Worm (Caenorhabditis elegans) whole organism, young adult: ENCODE data around the gene srw-77.

Source experiments
- B0261.1 ChIP-seq: sonication (generic microtip); optimal IDR thresholded peaks from 2 replicates; lab custom pipeline; 2016; ENCODE audit warnings: mild to moderate bottlenecking, missing genetic modification characterization, moderate library complexity, missing compliant biosample characterization
- B0336.3 ChIP-seq: fragments of 200-800 bp; sonication (Bioruptor generic); IDR thresholded peaks from 2 replicates; pipeline ENCODE4 v1.3.6; 2022; ENCODE audit warnings: missing genetic modification characterization, missing compliant biosample characterization
- D2030.7 ChIP-seq: fragments of 200-800 bp; sonication (Bioruptor generic); IDR thresholded peaks from 2 replicates; pipeline ENCODE4 v1.3.6; 2022; ENCODE audit warnings: missing genetic modification reagents, missing genetic modification characterization, missing compliant biosample characterization
- F49E8.2 ChIP-seq: sonication (generic microtip); optimal IDR thresholded peaks from 3 replicates; lab custom pipeline; 2017; ENCODE audit warnings: missing genetic modification characterization, mild to moderate bottlenecking, missing compliant biosample characterization, antibody characterized with exemption, moderate library complexity; ENCODE audit not compliant: insufficient read depth
- F52B5.7 ChIP-seq: sonication (generic microtip); optimal IDR thresholded peaks from 2 replicates; lab custom pipeline; 2016; ENCODE audit warnings: mild to moderate bottlenecking, missing genetic modification characterization, missing compliant biosample characterization
- Y53F4B.3 ChIP-seq: fragments of 200-800 bp; sonication (Bioruptor generic); IDR thresholded peaks from 2 replicates; pipeline ENCODE4 v1.3.6; 2022; ENCODE audit warnings: missing genetic modification reagents, missing genetic modification characterization, missing compliant biosample characterization
- Y56A3A.18 ChIP-seq: fragments of 200-800 bp; sonication (Bioruptor generic); IDR thresholded peaks from 2 replicates; pipeline ENCODE4 v1.3.6; 2022; ENCODE audit warnings: missing genetic modification reagents, missing genetic modification characterization, missing compliant biosample characterization
- Y95B8A.8 ChIP-seq: fragments of 200-800 bp; sonication (Bioruptor generic); IDR thresholded peaks from 2 replicates; pipeline ENCODE4 v1.3.6; 2022; ENCODE audit warnings: missing genetic modification reagents, missing genetic modification characterization, missing compliant biosample characterization
- atf-7 ChIP-seq: sonication (generic microtip); optimal IDR thresholded peaks from 2 replicates; lab custom pipeline; 2017; ENCODE audit warnings: mild to moderate bottlenecking, missing genetic modification characterization, missing compliant biosample characterization
- athp-1 ChIP-seq: sonication (generic microtip); optimal IDR thresholded peaks from 2 replicates; lab custom pipeline; 2017; ENCODE audit warnings: mild to moderate bottlenecking, missing genetic modification characterization, missing compliant biosample characterization
- attf-6 ChIP-seq: fragments of 200-800 bp; sonication (Bioruptor generic); IDR thresholded peaks from 2 replicates; pipeline ENCODE4 v1.3.6; 2022; ENCODE audit warnings: missing genetic modification reagents, missing genetic modification characterization, missing compliant biosample characterization
- ccch-3 ChIP-seq: fragments of 200-800 bp; sonication (Bioruptor generic); optimal IDR thresholded peaks from 2 replicates; lab custom pipeline; 2018; ENCODE audit warnings: mild to moderate bottlenecking, missing genetic modification characterization, missing compliant biosample characterization
- cebp-1 ChIP-seq, 2 experiments: fragments of 200-800 bp in 1 of 2; sonication (Bioruptor generic) in 1 of 2; sonication (generic microtip) in 1 of 2; IDR thresholded peaks in 1 of 2; optimal IDR thresholded peaks in 1 of 2; 2 replicates each; pipeline versions ENCODE4 v1.3.6 to Lab custom; 2017 to 2022; ENCODE audit warnings: missing compliant biosample characterization in 2 of 2, missing genetic modification characterization in 2 of 2, mild to moderate bottlenecking in 1 of 2, missing genetic modification reagents in 1 of 2, moderate library complexity in 1 of 2
- chd-7 ChIP-seq: sonication (generic microtip); optimal IDR thresholded peaks from 2 replicates; lab custom pipeline; 2016; ENCODE audit warnings: mild to moderate bottlenecking, missing genetic modification characterization, moderate library complexity, missing compliant biosample characterization
- die-1 ChIP-seq: sonication (generic microtip); optimal IDR thresholded peaks from 2 replicates; lab custom pipeline; 2016; ENCODE audit warnings: missing genotype, mild to moderate bottlenecking, missing genetic modification characterization, missing compliant biosample characterization
- dox-1 ChIP-seq: fragments of 200-800 bp; sonication (Bioruptor generic); IDR thresholded peaks from 2 replicates; pipeline ENCODE4 v1.3.6; 2022; ENCODE audit warnings: missing genetic modification reagents, missing genetic modification characterization, missing compliant biosample characterization
- efl-1 ChIP-seq: fragments of 150-350 bp; optimal IDR thresholded peaks from 2 replicates; lab custom pipeline; 2014; ENCODE audit warnings: missing biosample characterization, missing genetic modification reagents, missing genetic modification characterization
- gei-17 ChIP-seq: fragments of 200-800 bp; sonication (Bioruptor generic); optimal IDR thresholded peaks from 2 replicates; lab custom pipeline; 2018; ENCODE audit warnings: mild to moderate bottlenecking, missing genetic modification characterization, missing compliant biosample characterization
- hsf-1 ChIP-seq: fragments of 200-800 bp; sonication (Bioruptor generic); IDR thresholded peaks from 2 replicates; pipeline ENCODE4 v1.3.6; 2022; ENCODE audit warnings: missing genetic modification reagents, missing genetic modification characterization, missing compliant biosample characterization
- let-607 ChIP-seq, 2 experiments: fragments of 200-800 bp in 1 of 2; sonication (Bioruptor generic) in 1 of 2; sonication (generic microtip) in 1 of 2; optimal IDR thresholded peaks; 2 replicates each; lab custom pipeline; 2016 to 2018; ENCODE audit warnings: mild to moderate bottlenecking in 2 of 2, missing compliant biosample characterization in 2 of 2, missing genetic modification characterization in 2 of 2, moderate library complexity in 2 of 2, missing genotype in 1 of 2
- lin-26 ChIP-seq: fragments of 200-800 bp; sonication (Bioruptor generic); IDR thresholded peaks from 2 replicates; pipeline ENCODE4 v1.3.6; 2022; ENCODE audit warnings: missing genetic modification reagents, missing genetic modification characterization, missing compliant biosample characterization
- lin-54 ChIP-seq: fragments of 200-800 bp; sonication (Bioruptor generic); optimal IDR thresholded peaks from 2 replicates; lab custom pipeline; 2018; ENCODE audit warnings: mild to moderate bottlenecking, missing genetic modification characterization, missing compliant biosample characterization
- madf-10 ChIP-seq: sonication (generic microtip); optimal IDR thresholded peaks from 2 replicates; lab custom pipeline; 2016; ENCODE audit warnings: mild to moderate bottlenecking, missing genetic modification characterization, missing compliant biosample characterization
- madf-6 ChIP-seq: fragments of 200-800 bp; sonication (Bioruptor generic); IDR thresholded peaks from 2 replicates; pipeline ENCODE4 v1.3.6; 2022; ENCODE audit warnings: missing genetic modification reagents, missing genetic modification characterization, missing compliant biosample characterization
- mcd-1 ChIP-seq: fragments of 200-800 bp; sonication (Bioruptor generic); IDR thresholded peaks from 2 replicates; pipeline ENCODE4 v1.3.6; 2022; ENCODE audit warnings: missing genetic modification reagents, missing genetic modification characterization, missing compliant biosample characterization
- mxl-1 ChIP-seq: sonication (generic microtip); optimal IDR thresholded peaks from 2 replicates; lab custom pipeline; 2016; ENCODE audit warnings: missing genetic modification characterization, missing compliant biosample characterization
- nfya-1 ChIP-seq: sonication (generic microtip); optimal IDR thresholded peaks from 2 replicates; lab custom pipeline; 2017; ENCODE audit warnings: antibody characterized with exemption, missing compliant biosample characterization, missing genetic modification characterization, borderline replicate concordance; ENCODE audit not compliant: insufficient read depth
- nfya-2 ChIP-seq: fragments of 200-800 bp; sonication (Bioruptor generic); IDR thresholded peaks from 2 replicates; pipeline ENCODE4 v1.3.6; 2022; ENCODE audit warnings: missing genetic modification reagents, missing genetic modification characterization, missing compliant biosample characterization
- nfyb-1 ChIP-seq: fragments of 200-800 bp; sonication (Bioruptor generic); IDR thresholded peaks from 2 replicates; pipeline ENCODE4 v1.3.6; 2022; ENCODE audit warnings: missing genetic modification reagents, missing genetic modification characterization, missing compliant biosample characterization
- nhr-179 ChIP-seq: sonication (generic microtip); optimal IDR thresholded peaks from 2 replicates; lab custom pipeline; 2016; ENCODE audit warnings: mild to moderate bottlenecking, missing genetic modification characterization, missing compliant biosample characterization
- nhr-27 ChIP-seq: fragments of 200-800 bp; sonication (Bioruptor generic); optimal IDR thresholded peaks from 2 replicates; lab custom pipeline; 2018; ENCODE audit warnings: mild to moderate bottlenecking, missing genetic modification characterization, moderate library complexity, missing compliant biosample characterization
- nhr-80 ChIP-seq: sonication (generic microtip); optimal IDR thresholded peaks from 2 replicates; lab custom pipeline; 2016; ENCODE audit warnings: missing genetic modification characterization, missing compliant biosample characterization
- rec-8 ChIP-seq, 2 experiments: sonication (generic microtip); optimal IDR thresholded peaks; 2 replicates each; lab custom pipeline; 2016; ENCODE audit warnings: mild to moderate bottlenecking in 2 of 2, missing genetic modification characterization in 2 of 2, missing genetic modification reagents in 2 of 2, missing genotype in 2 of 2, missing biosample characterization in 1 of 2, missing compliant biosample characterization in 1 of 2, moderate library complexity in 1 of 2
- rpc-1 ChIP-seq, 2 experiments: fragments of 150-350 bp in 1 of 2; sonication (generic microtip) in 1 of 2; optimal IDR thresholded peaks; 2 replicates each; lab custom pipeline; 2014 to 2018; ENCODE audit warnings: missing biosample characterization in 1 of 2, missing genetic modification characterization in 1 of 2, missing genetic modification reagents in 1 of 2, missing genotype in 1 of 2
- snpc-1.1 ChIP-seq: sonication (generic microtip); optimal IDR thresholded peaks from 2 replicates; lab custom pipeline; 2017; ENCODE audit warnings: missing genetic modification characterization, mild to moderate bottlenecking, missing compliant biosample characterization, antibody characterized with exemption, moderate library complexity, missing genotype, missing genetic modification reagents; ENCODE audit not compliant: insufficient read depth
- snpc-1.3 ChIP-seq: sonication (generic microtip); optimal IDR thresholded peaks from 2 replicates; lab custom pipeline; 2017; ENCODE audit warnings: missing genetic modification characterization, mild to moderate bottlenecking, missing compliant biosample characterization, antibody characterized with exemption, moderate library complexity, missing genotype, missing genetic modification reagents; ENCODE audit not compliant: insufficient read depth
- snpc-3.4 ChIP-seq: sonication (generic microtip); optimal IDR thresholded peaks from 2 replicates; lab custom pipeline; 2017; ENCODE audit warnings: missing genetic modification characterization, mild to moderate bottlenecking, missing compliant biosample characterization, antibody characterized with exemption, moderate library complexity, missing genotype, missing genetic modification reagents
- snpc-4 ChIP-seq, 5 experiments: fragments of 150-350 bp in 1 of 5; sonication (generic microtip) in 4 of 5; optimal IDR thresholded peaks; 2 replicates each; lab custom pipeline; 2014 to 2018; ENCODE audit warnings: missing genetic modification characterization in 5 of 5, missing biosample characterization in 3 of 5, antibody characterized with exemption in 2 of 5, mild to moderate bottlenecking in 2 of 5, missing compliant biosample characterization in 2 of 5, missing genotype in 2 of 5, moderate library complexity in 2 of 5, missing genetic modification reagents in 1 of 5
- tbp1 ChIP-seq: fragments of 200-800 bp; sonication (Bioruptor generic); optimal IDR thresholded peaks from 2 replicates; lab custom pipeline; 2018; ENCODE audit warnings: mild to moderate bottlenecking, missing genetic modification characterization, missing compliant biosample characterization
- unc-130 ChIP-seq: sonication (generic microtip); optimal IDR thresholded peaks from 2 replicates; lab custom pipeline; 2016; ENCODE audit warnings: missing genetic modification reagents, missing genetic modification characterization, missing compliant biosample characterization
- zim-3 ChIP-seq: sonication (generic microtip); optimal IDR thresholded peaks from 2 replicates; lab custom pipeline; 2017; ENCODE audit warnings: mild to moderate bottlenecking, missing genetic modification characterization, moderate library complexity, missing compliant biosample characterization
- ztf-18 ChIP-seq: sonication (generic microtip); optimal IDR thresholded peaks from 2 replicates; lab custom pipeline; 2016; ENCODE audit warnings: missing genotype, mild to moderate bottlenecking, missing genetic modification characterization, missing compliant biosample characterization

Gene srw-77

DNA sequence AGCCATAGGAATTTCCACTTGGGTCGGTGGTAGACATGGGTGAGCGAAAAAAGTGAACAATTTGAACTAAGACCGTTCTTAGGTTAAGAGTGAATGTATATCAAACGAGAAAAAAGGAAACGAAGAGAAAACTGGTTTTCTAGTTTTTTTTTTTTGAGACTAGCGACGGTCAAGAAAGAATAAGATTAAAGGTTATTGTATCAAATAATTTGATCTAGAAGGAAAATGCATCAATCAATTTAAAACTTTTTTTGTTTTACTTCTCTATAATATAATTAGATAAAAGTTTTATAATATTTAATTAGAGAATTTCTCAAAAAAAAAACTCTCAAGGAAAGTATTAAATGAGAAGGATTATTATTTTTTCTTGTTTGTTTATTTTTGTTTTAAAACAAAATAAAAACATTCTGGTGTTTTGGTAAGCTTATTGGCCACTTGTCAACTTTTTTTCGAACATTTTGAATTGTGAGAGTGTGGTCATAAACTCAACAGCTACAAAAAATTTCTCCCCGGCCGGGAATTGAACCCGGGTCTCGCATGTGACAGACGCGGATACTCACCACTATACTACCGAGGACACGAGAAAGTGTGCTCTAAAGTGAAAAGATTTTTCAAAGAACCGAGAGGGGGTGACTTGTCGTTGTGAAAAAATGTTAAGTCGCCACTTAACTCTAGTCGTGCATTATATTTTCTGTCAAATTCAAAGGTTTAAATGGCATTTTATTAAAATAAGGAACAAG is 1.9 kb upstream of the srw-77 start, which contains the start of gene W06G6.17 (continued):
- no peak for TF ChIP-seq Y53F4B.3 (GFP tag; lab: Robert Waterston, UW)
- TF ChIP-seq tbp1, result peak; percentile 86
- no peak for TF ChIP-seq B0336.3 (GFP tag; lab: Robert Waterston, UW)
- no peak for TF ChIP-seq nhr-80 (tag; lab: Kevin White, UChicago)
- TF ChIP-seq nhr-179 (tag; lab: Kevin White, UChicago), result no peak
- no peak for TF ChIP-seq zim-3 (tag; lab: Kevin White, UChicago)
- no peak for TF ChIP-seq chd-7 (tag; lab: Kevin White, UChicago)
- no peak for TF ChIP-seq nhr-27 (tag; lab: Kevin White, UChicago)
- TF ChIP-seq cebp-1 (GFP tag; IDR thresholded peaks at IDR 0.05; lab: Robert Waterston, UW), result no peak
- no peak for TF ChIP-seq cebp-1 (tag; optimal IDR thresholded peaks at IDR 0.05; lab: Kevin White, UChicago)
- TF ChIP-seq athp-1 (tag; lab: Kevin White, UChicago), result no peak
- TF ChIP-seq efl-1 (GFP tag; lab: Kevin White, UChicago), result no peak

DNA sequence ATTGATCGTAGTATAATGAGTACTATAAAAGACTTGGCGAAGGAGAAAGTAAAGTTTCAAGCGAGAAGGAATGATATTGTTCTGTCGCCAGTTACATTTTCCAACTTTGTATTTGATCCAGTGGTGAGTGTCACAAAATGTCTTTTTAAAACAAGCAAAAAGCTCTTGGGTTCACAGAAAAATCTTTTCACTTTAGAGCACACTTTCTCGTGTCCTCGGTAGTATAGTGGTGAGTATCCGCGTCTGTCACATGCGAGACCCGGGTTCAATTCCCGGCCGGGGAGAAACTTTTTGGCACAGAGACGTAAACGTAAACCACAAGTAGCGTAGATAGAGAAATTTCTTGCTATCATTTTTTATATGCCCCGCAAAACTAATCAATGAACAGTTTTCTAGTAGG is 3.1 kb downstream of the srw-77 start:
- peak; percentile 70 for TF ChIP-seq nfyb-1
- peak; percentile 89 for TF ChIP-seq tbp1
- TF ChIP-seq lin-26 (GFP tag; lab: Robert Waterston, UW), result peak; percentile 74
- TF ChIP-seq unc-130 (GFP tag; lab: Kevin White, UChicago), result no peak
- TF ChIP-seq let-607 (tag; optimal IDR thresholded peaks at IDR 0.05; lab: Kevin White, UChicago), result no peak
- 0 out of 2 replicates have a peak, but pooled peaks have one; percentile 15 for TF ChIP-seq mcd-1
- peak; percentile 10 for TF ChIP-seq F49E8.2 (tag; lab: Kevin White, UChicago)
- TF ChIP-seq ccch-3 (GFP tag; lab: Kevin White, UChicago), result no peak
- peak; percentile 46 for TF ChIP-seq ztf-18 (tag; lab: Kevin White, UChicago)
- peak; percentile 51 for TF ChIP-seq snpc-1.1 (tag; lab: Kevin White, UChicago)
- peak; percentile 16 for TF ChIP-seq lin-54 (GFP tag; lab: Kevin White, UChicago)
- no peak for TF ChIP-seq gei-17
- TF ChIP-seq snpc-3.4, result peak; percentile 39
- peak; percentile 8 for TF ChIP-seq madf-10 (tag; lab: Kevin White, UChicago)
- no peak for TF ChIP-seq atf-7
- TF ChIP-seq die-1, result peak; percentile 69
- no peak for TF ChIP-seq Y95B8A.8
- TF ChIP-seq chd-7 (tag; lab: Kevin White, UChicago), result peak; percentile 22
- TF ChIP-seq nfya-1 (tag; lab: Kevin White, UChicago), result no peak
- TF ChIP-seq nfya-2 (GFP tag; lab: Robert Waterston, UW), result no peak
- peak; percentile 5 for TF ChIP-seq nhr-80 (tag; lab: Kevin White, UChicago)
- peak in 1 of 2 experiments; percentile 31 for TF ChIP-seq rec-8 (tag; optimal IDR thresholded peaks at IDR 0.05; lab: Kevin White, UChicago)
- peak; percentile 83 for TF ChIP-seq attf-6
- TF ChIP-seq madf-6 (GFP tag; lab: Robert Waterston, UW), result peak; percentile 45; the same call in 1 of the 2 replicates
- peak; percentile 37; the same call in 1 of the 2 replicates for TF ChIP-seq D2030.7 (GFP tag; lab: Robert Waterston, UW)
- peak; percentile 25 for TF ChIP-seq mxl-1
- TF ChIP-seq F52B5.7 (tag; lab: Kevin White, UChicago), result no peak
- peak; percentile 72 for TF ChIP-seq dox-1 (GFP tag; lab: Robert Waterston, UW)
- TF ChIP-seq B0261.1 (tag; lab: Kevin White, UChicago), result peak; percentile 79
- TF ChIP-seq hsf-1 (GFP tag; lab: Robert Waterston, UW), result 0 out of 2 replicates have a peak, but pooled peaks have one; percentile 42
- peak; percentile 63 for TF ChIP-seq snpc-4 (GFP tag; optimal IDR thresholded peaks at IDR 0.05; lab: Kevin White, UChicago)
- TF ChIP-seq snpc-4 (tag; optimal IDR thresholded peaks at IDR 0.05; lab: Kevin White, UChicago), result peak in 2 of 4 experiments; percentile 18 to 83
- TF ChIP-seq snpc-1.3 (tag; lab: Kevin White, UChicago), result no peak
- 0 out of 2 replicates have a peak, but pooled peaks have one; percentile 53 for TF ChIP-seq Y56A3A.18 (GFP tag; lab: Robert Waterston, UW)
- TF ChIP-seq rpc-1 (optimal IDR thresholded peaks at IDR 0.05; lab: Kevin White, UChicago), result peak; percentile 70
- peak; percentile 85 for TF ChIP-seq rpc-1 (tag; optimal IDR thresholded peaks at IDR 0.05; lab: Kevin White, UChicago)
